Fruit fly (Drosophila melanogaster) whole organism: ENCODE measurements around the gene CG31115.

Experiments
- CG8478 ChIP-seq: fragments of >200 bp; optimal IDR thresholded peaks from 2 replicates; lab custom pipeline; 2018; ENCODE audit warnings: inconsistent platforms
- Dll ChIP-seq: fragments of >200 bp; optimal IDR thresholded peaks from 2 replicates; lab custom pipeline; 2017
- EcR ChIP-seq, 2 experiments: fragments of >200 bp; optimal IDR thresholded peaks; 2 replicates each; lab custom pipeline; 2017; ENCODE audit warnings: missing biosample characterization in 2 of 2, missing genetic modification characterization in 2 of 2, missing genetic modification reagents in 2 of 2
- pan ChIP-seq: fragments of >200 bp; optimal IDR thresholded peaks from 2 replicates; lab custom pipeline; 2017
- psq ChIP-seq: fragments of >200 bp; optimal IDR thresholded peaks from 2 replicates; lab custom pipeline; 2017
- usp ChIP-seq: fragments of >200 bp; optimal IDR thresholded peaks from 2 replicates; lab custom pipeline; 2017; ENCODE audit warnings: missing biosample characterization, missing genetic modification characterization, mixed read lengths

DNA sequence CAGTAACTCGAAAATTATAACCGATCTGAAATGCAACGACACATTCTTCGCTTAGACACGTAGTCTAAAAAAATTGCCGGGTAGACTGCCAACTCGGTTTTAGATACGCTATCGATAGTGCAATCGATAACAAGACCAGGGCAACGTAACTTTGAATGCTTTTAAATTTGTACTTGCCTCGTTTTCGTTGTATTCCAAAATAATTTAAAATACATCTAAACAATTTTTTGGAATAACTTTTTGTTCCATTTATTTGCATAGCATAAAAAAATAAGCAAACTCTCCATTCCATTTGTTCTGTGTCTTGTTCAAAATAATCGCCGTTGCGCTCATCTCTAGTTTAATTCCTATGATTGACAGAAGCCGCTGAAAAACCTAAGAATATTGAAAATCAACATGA is 32.8 kb downstream of the CG31115 start, which contains the start of the genes Stt3B and CG11839:
- TF ChIP-seq usp = no peak
- no peak for TF ChIP-seq psq (lab: Kevin White, UChicago)
- no peak for TF ChIP-seq CG8478 (lab: Kevin White, UChicago)
- no peak for TF ChIP-seq EcR (GFP tag; optimal IDR thresholded peaks at IDR 0.05; lab: Kevin White, UChicago)
- no peak for TF ChIP-seq pan (lab: Kevin White, UChicago)
- no peak for TF ChIP-seq Dll (lab: Kevin White, UChicago)
